Worm (Caenorhabditis elegans): Measurements from ENCODE around the gene arrd-14.

The arrd-14 gene

ce11 chrII:13752016-13752415 is at the start of gene arrd-14:
TSS of gene arrd-14 (plus strand) at chrII:13752316.
- no peak for TF ChIP-seq madf-3 (GFP tag; IDR thresholded peaks at IDR 0.05)
- no peak for TF ChIP-seq ztf-3 (GFP tag; optimal IDR thresholded peaks at IDR 0.05)
- TF ChIP-seq nfya-1 (tag; optimal IDR thresholded peaks at IDR 0.05; ENCODE audit: borderline replicate concordance, insufficient read depth) = no peak
- no peak for TF ChIP-seq bed-1 (GFP tag; IDR thresholded peaks at IDR 0.05)
- TF ChIP-seq F23B12.7 (tag; optimal IDR thresholded peaks at IDR 0.05; ENCODE audit: insufficient read depth) = no peak
- no peak for TF ChIP-seq lir-1 (GFP tag; conservative IDR thresholded peaks at IDR 0.05)
- no peak for TF ChIP-seq nhr-90 (tag; optimal IDR thresholded peaks at IDR 0.05)
- TF ChIP-seq ccch-3 (GFP tag; optimal IDR thresholded peaks at IDR 0.05) = no peak
- TF ChIP-seq zim-3 (tag; optimal IDR thresholded peaks at IDR 0.05) = no peak
- TF ChIP-seq cebp-2 (GFP tag; IDR thresholded peaks at IDR 0.05) = no peak
- TF ChIP-seq ekl-4 (GFP tag; IDR thresholded peaks at IDR 0.05) = no peak
- TF ChIP-seq madf-6 (GFP tag; IDR thresholded peaks at IDR 0.05) = no peak
- no peak for TF ChIP-seq sptf-2 (GFP tag; optimal IDR thresholded peaks at IDR 0.05)
- no peak for TF ChIP-seq hrde-1 (tag; optimal IDR thresholded peaks at IDR 0.05; ENCODE audit: borderline replicate concordance)
- no peak for TF ChIP-seq ZK185.1 (tag; optimal IDR thresholded peaks at IDR 0.05; ENCODE audit: poor library complexity, severe bottlenecking)

DNA sequence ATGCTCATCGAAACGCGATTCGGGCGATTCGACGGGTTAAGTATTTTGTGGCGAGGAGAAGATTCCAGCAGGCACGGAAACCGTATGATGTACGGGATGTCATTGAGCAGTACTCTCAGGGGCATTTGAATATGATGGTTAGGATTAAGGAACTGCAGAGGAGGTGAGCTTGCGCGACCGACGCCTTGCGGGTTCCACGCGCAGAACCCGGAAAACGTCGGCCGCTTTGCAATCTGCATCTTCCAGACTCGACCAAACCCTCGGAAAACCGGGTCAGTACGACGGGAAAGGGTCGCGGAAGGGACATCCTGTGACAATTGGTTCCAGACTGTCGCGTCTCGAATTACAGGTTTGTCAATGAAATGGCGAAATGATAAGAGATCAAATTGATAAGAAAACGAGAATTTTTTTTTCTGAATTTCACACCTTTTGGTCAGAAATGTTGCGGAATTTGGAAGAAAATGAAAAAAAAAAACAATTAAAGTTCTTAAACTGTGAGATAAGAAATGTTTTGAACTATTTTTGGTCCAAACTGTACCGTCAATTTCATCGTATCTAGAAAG is 40.5 kb upstream of the arrd-14 start:
- TF ChIP-seq gei-17 (GFP tag; optimal IDR thresholded peaks at IDR 0.05) (no peak), nhr-80 (tag; optimal IDR thresholded peaks at IDR 0.05) (peak; percentile 61), nhr-27 (tag; optimal IDR thresholded peaks at IDR 0.05) (no peak), snpc-4 (GFP tag; optimal IDR thresholded peaks at IDR 0.05) (no peak), snpc-4 (tag; optimal IDR thresholded peaks at IDR 0.05) (peak in 3 of 4 experiments; percentile 40 to 50 (median 46)), zfh-2 (GFP tag; conservative IDR thresholded peaks at IDR 0.05) (peak; percentile 62; the same call in 1 of the 2 replicates), dox-1 (GFP tag; IDR thresholded peaks at IDR 0.05) (0 out of 2 replicates have a peak, but pooled peaks have one; percentile 5), zim-3 (tag; optimal IDR thresholded peaks at IDR 0.05) (no peak), ccch-3 (GFP tag; optimal IDR thresholded peaks at IDR 0.05) (no peak), mes-4 (tag; optimal IDR thresholded peaks at IDR 0.05) (no peak), mcd-1 (GFP tag; IDR thresholded peaks at IDR 0.05) (no peak)

ce11 chrII:13713239-13713638 is 38.9 kb upstream of the arrd-14 start:
- no peak for TF ChIP-seq ztf-28 (GFP tag; IDR thresholded peaks at IDR 0.05)
- TF ChIP-seq aptf-2 (GFP tag; conservative IDR thresholded peaks at IDR 0.05) = no peak
- no peak for TF ChIP-seq ceh-58 (GFP tag; IDR thresholded peaks at IDR 0.05)
- TF ChIP-seq ceh-100 (GFP tag; IDR thresholded peaks at IDR 0.05) = no peak
- no peak for TF ChIP-seq nhr-80 (tag; optimal IDR thresholded peaks at IDR 0.05)
- no peak for TF ChIP-seq hlh-26 (GFP tag; conservative IDR thresholded peaks at IDR 0.05)
- no peak for TF ChIP-seq D2030.7 (GFP tag; IDR thresholded peaks at IDR 0.05)
- no peak for TF ChIP-seq snpc-4 (GFP tag; optimal IDR thresholded peaks at IDR 0.05)
- TF ChIP-seq snpc-4 (tag; optimal IDR thresholded peaks at IDR 0.05) = no peak
- TF ChIP-seq tlf-1 (GFP tag; optimal IDR thresholded peaks at IDR 0.05) = no peak
- no peak for TF ChIP-seq Y56A3A.18 (GFP tag; IDR thresholded peaks at IDR 0.05)
- no peak for TF ChIP-seq lsy-27 (tag; optimal IDR thresholded peaks at IDR 0.05; ENCODE audit: borderline replicate concordance, insufficient read depth)
- no peak for TF ChIP-seq aptf-3 (GFP tag; IDR thresholded peaks at IDR 0.05)
- no peak for TF ChIP-seq ztf-18 (tag; optimal IDR thresholded peaks at IDR 0.05)
- TF ChIP-seq F52B5.7 (tag; optimal IDR thresholded peaks at IDR 0.05) = no peak
- no peak for TF ChIP-seq T07F8.4 (tag; optimal IDR thresholded peaks at IDR 0.05)
- no peak for TF ChIP-seq F55B11.4 (tag; optimal IDR thresholded peaks at IDR 0.05; ENCODE audit: borderline replicate concordance, insufficient read depth)

Data from whole organism, young adult.